Worm (Caenorhabditis elegans) whole organism, mixed stage, embryonic: ENCODE results near the gene M04C3.2.

Experiments used
- M03D4.4 ChIP-seq: sonication (generic microtip); optimal IDR thresholded peaks from 2 replicates; lab custom pipeline; 2017; ENCODE audit warnings: mild to moderate bottlenecking, missing genetic modification characterization, missing compliant biosample characterization
- bed-3 ChIP-seq: fragments of 200-800 bp; sonication (Bioruptor generic); optimal IDR thresholded peaks from 3 replicates; lab custom pipeline; 2018; ENCODE audit warnings: mild to moderate bottlenecking, missing genetic modification characterization, moderate library complexity, missing compliant biosample characterization
- blmp-1 ChIP-seq: fragments of 150-350 bp; optimal IDR thresholded peaks from 2 replicates; lab custom pipeline; 2014; ENCODE audit warnings: missing biosample characterization, missing genetic modification characterization
- ceh-39 ChIP-seq: fragments of 150-350 bp; optimal IDR thresholded peaks from 2 replicates; lab custom pipeline; 2014; ENCODE audit warnings: missing biosample characterization, missing genetic modification characterization
- ceh-43 ChIP-seq: fragments of 200-800 bp; sonication (Bioruptor generic); optimal IDR thresholded peaks from 2 replicates; lab custom pipeline; 2018; ENCODE audit warnings: mild to moderate bottlenecking, missing genetic modification characterization, moderate library complexity, missing compliant biosample characterization
- ces-1 ChIP-seq: fragments of 150-350 bp; optimal IDR thresholded peaks from 2 replicates; lab custom pipeline; 2014; ENCODE audit warnings: missing biosample characterization, missing genetic modification reagents, missing genetic modification characterization
- cnd-1 ChIP-seq: fragments of 200-800 bp; sonication (Bioruptor generic); optimal IDR thresholded peaks from 2 replicates; lab custom pipeline; 2018; ENCODE audit warnings: mild to moderate bottlenecking, missing genetic modification characterization, missing compliant biosample characterization
- drap-1 ChIP-seq: fragments of 200-800 bp; sonication (Bioruptor generic); optimal IDR thresholded peaks from 3 replicates; lab custom pipeline; 2018; ENCODE audit warnings: mild to moderate bottlenecking, missing genetic modification characterization, missing compliant biosample characterization
- elt-1 ChIP-seq: sonication (generic microtip); optimal IDR thresholded peaks from 2 replicates; lab custom pipeline; 2017; ENCODE audit warnings: missing genetic modification characterization, mild to moderate bottlenecking, missing compliant biosample characterization, antibody characterized with exemption, moderate library complexity, borderline replicate concordance; ENCODE audit not compliant: insufficient read depth
- elt-3 ChIP-seq: fragments of 150-350 bp; optimal IDR thresholded peaks from 2 replicates; lab custom pipeline; 2014; ENCODE audit warnings: missing biosample characterization, missing genetic modification characterization
- flh-1 ChIP-seq: fragments of 200-800 bp; sonication (Bioruptor generic); optimal IDR thresholded peaks from 2 replicates; lab custom pipeline; 2018; ENCODE audit warnings: mild to moderate bottlenecking, missing genetic modification characterization, moderate library complexity, missing compliant biosample characterization
- ham-2 ChIP-seq: fragments of 200-800 bp; sonication (Bioruptor generic); optimal IDR thresholded peaks from 2 replicates; lab custom pipeline; 2018; ENCODE audit warnings: mild to moderate bottlenecking, missing genetic modification characterization, missing compliant biosample characterization
- hlh-1 ChIP-seq: fragments of 150-350 bp; optimal IDR thresholded peaks from 2 replicates; lab custom pipeline; 2014; ENCODE audit warnings: missing biosample characterization, missing genetic modification reagents, missing genetic modification characterization
- lin-13 ChIP-seq: fragments of 150-350 bp; optimal IDR thresholded peaks from 2 replicates; lab custom pipeline; 2014; ENCODE audit warnings: missing biosample characterization, missing genetic modification characterization
- lin-32 ChIP-seq: fragments of 200-800 bp; sonication (Bioruptor generic); optimal IDR thresholded peaks from 2 replicates; lab custom pipeline; 2018; ENCODE audit warnings: mild to moderate bottlenecking, missing genetic modification characterization, missing compliant biosample characterization
- lsy-2 ChIP-seq: fragments of 150-350 bp; optimal IDR thresholded peaks from 2 replicates; lab custom pipeline; 2014; ENCODE audit warnings: missing biosample characterization, missing genetic modification characterization
- mls-2 ChIP-seq: sonication (generic microtip); optimal IDR thresholded peaks from 2 replicates; lab custom pipeline; 2016; ENCODE audit warnings: mild to moderate bottlenecking, missing genetic modification characterization, moderate library complexity, missing compliant biosample characterization
- nhr-12 ChIP-seq: fragments of 150-350 bp; optimal IDR thresholded peaks from 2 replicates; lab custom pipeline; 2014; ENCODE audit warnings: missing biosample characterization, missing genetic modification characterization
- nhr-2 ChIP-seq: fragments of 150-350 bp; optimal IDR thresholded peaks from 2 replicates; lab custom pipeline; 2014; ENCODE audit warnings: missing biosample characterization, missing genetic modification characterization
- nhr-237 ChIP-seq: fragments of 150-350 bp; optimal IDR thresholded peaks from 2 replicates; lab custom pipeline; 2014; ENCODE audit warnings: missing biosample characterization, missing genetic modification characterization
- nhr-28 ChIP-seq: fragments of 150-350 bp; optimal IDR thresholded peaks from 2 replicates; lab custom pipeline; 2014; ENCODE audit warnings: missing biosample characterization, missing genetic modification characterization
- nhr-76 ChIP-seq: sonication (generic microtip); optimal IDR thresholded peaks from 2 replicates; lab custom pipeline; 2017; ENCODE audit warnings: missing biosample characterization, missing genetic modification characterization
- pha-4 ChIP-seq: fragments of 150-350 bp; optimal IDR thresholded peaks from 2 replicates; lab custom pipeline; 2018; ENCODE audit warnings: missing biosample characterization, missing genetic modification reagents, missing genetic modification characterization
- sem-2 ChIP-seq: fragments of 200-800 bp; sonication (Bioruptor generic); optimal IDR thresholded peaks from 2 replicates; lab custom pipeline; 2018; ENCODE audit warnings: mild to moderate bottlenecking, missing genetic modification characterization, missing compliant biosample characterization
- sptf-1 ChIP-seq: sonication (generic microtip); optimal IDR thresholded peaks from 2 replicates; lab custom pipeline; 2017; ENCODE audit warnings: mild to moderate bottlenecking, missing genetic modification characterization, moderate library complexity, missing compliant biosample characterization
- tbx-8 ChIP-seq: fragments of 200-800 bp; sonication (Bioruptor generic); optimal IDR thresholded peaks from 2 replicates; lab custom pipeline; 2018; ENCODE audit warnings: mild to moderate bottlenecking, missing genetic modification characterization, moderate library complexity, missing compliant biosample characterization
- unc-120 ChIP-seq: sonication (generic microtip); optimal IDR thresholded peaks from 2 replicates; lab custom pipeline; 2017; ENCODE audit warnings: missing genetic modification characterization, missing compliant biosample characterization; ENCODE audit not compliant: poor library complexity, severe bottlenecking
- unc-39 ChIP-seq: fragments of 150-350 bp; optimal IDR thresholded peaks from 2 replicates; lab custom pipeline; 2014; ENCODE audit warnings: missing biosample characterization, missing genetic modification characterization
- zip-8 ChIP-seq: fragments of 150-350 bp; optimal IDR thresholded peaks from 2 replicates; lab custom pipeline; 2014; ENCODE audit warnings: missing biosample characterization, missing genetic modification characterization

Gene M04C3.2

ce11 chrV:19417836-19418235, 30.9 kb downstream of the M04C3.2 start, which contains the start of gene C25F9.15:
C25F9.15 (plus strand) TSS chrV:19418136.
- TF ChIP-seq unc-120 (tag; lab: Kevin White, UChicago) (no peak), mls-2 (no peak), elt-1 (no peak), nhr-237 (tag; lab: Kevin White, UChicago) (no peak), elt-3 (tag; lab: Kevin White, UChicago) (no peak), cnd-1 (tag; lab: Kevin White, UChicago) (no peak), flh-1 (GFP tag; lab: Kevin White, UChicago) (no peak), unc-39 (tag; lab: Kevin White, UChicago) (no peak)

ce11 chrV:19416475-19416874, 32.2 kb downstream of the M04C3.2 start, which contains the start of the genes C25F9.4 and C25F9.9:
C25F9.4 (minus strand) TSS chrV:19416575.
C25F9.9 (plus strand) TSS chrV:19416611.
- no peak for TF ChIP-seq cnd-1 (tag; lab: Kevin White, UChicago)
- TF ChIP-seq bed-3 = no peak
- no peak for TF ChIP-seq zip-8 (tag; lab: Kevin White, UChicago)
- no peak for TF ChIP-seq ham-2
- TF ChIP-seq sem-2 = no peak
- TF ChIP-seq pha-4 = no peak
- TF ChIP-seq tbx-8 (GFP tag; lab: Kevin White, UChicago) = no peak
- TF ChIP-seq elt-3 (tag; lab: Kevin White, UChicago) = no peak
- no peak for TF ChIP-seq drap-1 (GFP tag; lab: Kevin White, UChicago)
- no peak for TF ChIP-seq elt-1
- TF ChIP-seq blmp-1 (tag; lab: Kevin White, UChicago) = no peak
- no peak for TF ChIP-seq ces-1 (GFP tag; lab: Kevin White, UChicago)
- TF ChIP-seq nhr-12 (tag; lab: Kevin White, UChicago) = no peak
- no peak for TF ChIP-seq ceh-43 (GFP tag; lab: Kevin White, UChicago)
- no peak for TF ChIP-seq hlh-1
- TF ChIP-seq unc-120 (tag; lab: Kevin White, UChicago) = no peak
- TF ChIP-seq, all 35 proteins: peak for 0

ce11 chrV:19410663-19411062, 38.0 kb downstream of the M04C3.2 start, which contains the start of gene C25F9.5:
C25F9.5 (minus strand) TSS chrV:19410857.
- TF ChIP-seq nhr-28 (tag; lab: Kevin White, UChicago) (no peak), elt-3 (tag; lab: Kevin White, UChicago) (no peak), nhr-12 (tag; lab: Kevin White, UChicago) (no peak)

- TF ChIP-seq sptf-1 = no peak
- TF ChIP-seq ces-1 (GFP tag; lab: Kevin White, UChicago) = no peak
- TF ChIP-seq flh-1 (GFP tag; lab: Kevin White, UChicago) = no peak
- no peak for TF ChIP-seq unc-120 (tag; lab: Kevin White, UChicago)
- no peak for TF ChIP-seq bed-3
- TF ChIP-seq drap-1 (GFP tag; lab: Kevin White, UChicago) = no peak
- TF ChIP-seq M03D4.4 (tag; lab: Kevin White, UChicago) = no peak
- TF ChIP-seq unc-39 (tag; lab: Kevin White, UChicago) = no peak
- no peak for TF ChIP-seq tbx-8 (GFP tag; lab: Kevin White, UChicago)
- TF ChIP-seq lsy-2 (tag; lab: Kevin White, UChicago) = no peak
- no peak for TF ChIP-seq lin-13 (tag; lab: Kevin White, UChicago)
- TF ChIP-seq hlh-1 = no peak
- no peak for TF ChIP-seq elt-3 (tag; lab: Kevin White, UChicago)
- TF ChIP-seq ceh-43 (GFP tag; lab: Kevin White, UChicago) = no peak
- no peak for TF ChIP-seq nhr-76 (tag; lab: Kevin White, UChicago)
- TF ChIP-seq pha-4 = no peak
- TF ChIP-seq nhr-2 (tag; lab: Kevin White, UChicago) = no peak
- no peak for TF ChIP-seq ceh-39 (tag; lab: Kevin White, UChicago)
Measured at ce11 chrV:19405276-19405815, 43.4 kb downstream of the M04C3.2 start, which contains the start of the genes C25F9.6 and C25F9.10. C25F9.6 (minus strand) TSS chrV:19405326. C25F9.10 (plus strand) TSS chrV:19405729.

- no peak for TF ChIP-seq lin-32
Measured at ce11 chrV:19403619-19404018, 45.1 kb downstream of the M04C3.2 start.
